Worm (Caenorhabditis elegans): ENCODE measurements around the gene T26C5.5.

ce11 chrII:9280846-9281245, 34.3 kb upstream of the T26C5.5 start:
- TF ChIP-seq blmp-1 (tag; optimal IDR thresholded peaks at IDR 0.05): no peak
- no peak for TF ChIP-seq unc-62 (GFP tag; optimal IDR thresholded peaks at IDR 0.05)
- no peak for TF ChIP-seq ces-1 (GFP tag; optimal IDR thresholded peaks at IDR 0.05)
- no peak for TF ChIP-seq unc-39 (tag; optimal IDR thresholded peaks at IDR 0.05)
- TF ChIP-seq lin-13 (tag; optimal IDR thresholded peaks at IDR 0.05): no peak
